Fruit fly (Drosophila melanogaster) Kc167 (cell line): ENCODE results near the gene CG5013.

ENCODE experiments used
- Sin3A ChIP-seq: fragments of >200 bp; optimal IDR thresholded peaks from 2 replicates; lab custom pipeline; 2018; ENCODE audit warnings: missing external identifiers
- ttk ChIP-seq: sonication (Bioruptor generic); optimal IDR thresholded peaks from 2 replicates; lab custom pipeline; 2017; ENCODE audit warnings: missing external identifiers

DNA sequence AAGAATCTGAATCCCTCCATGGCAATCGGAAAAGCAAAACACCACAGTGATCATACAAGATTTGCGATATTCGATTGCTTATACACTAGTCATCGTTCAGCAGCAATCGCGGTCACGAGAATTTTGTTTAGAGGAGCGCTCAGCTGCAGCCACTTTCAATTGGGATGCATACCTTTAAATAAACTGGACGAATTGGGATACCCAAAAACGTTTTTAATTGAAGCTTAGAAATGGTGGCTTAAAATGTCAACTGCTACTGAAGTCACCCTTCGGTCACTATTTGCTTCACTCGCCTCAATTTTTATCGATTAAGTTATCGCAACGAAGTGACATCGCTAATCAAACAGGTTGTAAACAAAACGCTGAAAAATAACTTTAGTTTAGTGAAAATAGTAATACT, at the start of gene CG5013, which contains the start of gene IKKbeta:
- no peak for TF ChIP-seq ttk
- no peak for TF ChIP-seq Sin3A (lab: Kevin White, UChicago)
